Worm (Caenorhabditis elegans): Measurements from ENCODE around the gene ZK1290.5.

ZK1290.5 gene

ce11 chrII:7529078-7529683 lies at the start of gene ZK1290.5:
TSS of gene ZK1290.5 (plus strand) at chrII:7529643.
- TF ChIP-seq pag-3 (tag; optimal IDR thresholded peaks at IDR 0.05; ENCODE audit: borderline replicate concordance) (no peak), nfya-1 (tag; optimal IDR thresholded peaks at IDR 0.05) (peak; percentile 50), madf-2 (tag; optimal IDR thresholded peaks at IDR 0.05) (no peak), hlh-30 (tag; optimal IDR thresholded peaks at IDR 0.05; ENCODE audit: insufficient read depth) (peak; percentile 61), unc-55 (GFP tag; optimal IDR thresholded peaks at IDR 0.05) (peak; percentile 69), pat-9 (tag; optimal IDR thresholded peaks at IDR 0.05) (no peak), ceh-18 (tag; optimal IDR thresholded peaks at IDR 0.05) (peak; percentile 84), C08G9.2 (tag; optimal IDR thresholded peaks at IDR 0.05) (no peak), F13H6.1 (tag; optimal IDR thresholded peaks at IDR 0.05) (peak; percentile 10), syd-9 (tag; optimal IDR thresholded peaks at IDR 0.05) (no peak), ets-4 (tag; optimal IDR thresholded peaks at IDR 0.05) (peak; percentile 18), rnt-1 (tag; optimal IDR thresholded peaks at IDR 0.05) (peak; percentile 54), lim-6 (tag; optimal IDR thresholded peaks at IDR 0.05) (no peak)

ce11 chrII:7483009-7483408 lies 46.4 kb upstream of the ZK1290.5 start, which contains the start of gene cah-2:
TSS of gene cah-2 (minus strand) at chrII:7483109.
- TF ChIP-seq hlh-8 (tag; optimal IDR thresholded peaks at IDR 0.05) (no peak), tbx-2 (tag; optimal IDR thresholded peaks at IDR 0.05) (no peak), F13H6.1 (tag; optimal IDR thresholded peaks at IDR 0.05) (no peak), nhr-11 (tag; optimal IDR thresholded peaks at IDR 0.05) (no peak), hlh-15 (tag; optimal IDR thresholded peaks at IDR 0.05) (no peak), eyg-1 (tag; optimal IDR thresholded peaks at IDR 0.05) (no peak), che-1 (tag; optimal IDR thresholded peaks at IDR 0.05) (no peak), ceh-9 (tag; optimal IDR thresholded peaks at IDR 0.05) (no peak), sdc-2 (tag; optimal IDR thresholded peaks at IDR 0.05) (no peak), ceh-18 (tag; optimal IDR thresholded peaks at IDR 0.05) (no peak), ceh-30 (tag; optimal IDR thresholded peaks at IDR 0.05) (no peak), rnt-1 (tag; optimal IDR thresholded peaks at IDR 0.05) (no peak), sox-2 (GFP tag; IDR thresholded peaks at IDR 0.05) (no peak), ama-1 (optimal IDR thresholded peaks at IDR 0.05) (no peak), ceh-31 (tag; optimal IDR thresholded peaks at IDR 0.05) (no peak)

ce11 chrII:7489605-7490004 lies 39.8 kb upstream of the ZK1290.5 start, which contains the start of gene D1022.9:
TSS of gene D1022.9 (minus strand) at chrII:7489705.
- TF ChIP-seq ahr-1 (tag; optimal IDR thresholded peaks at IDR 0.05) = no peak
- TF ChIP-seq sox-4 (tag; optimal IDR thresholded peaks at IDR 0.05) = no peak
- TF ChIP-seq hlh-13 (GFP tag; optimal IDR thresholded peaks at IDR 0.05) = no peak
- no peak for TF ChIP-seq ceh-30 (tag; optimal IDR thresholded peaks at IDR 0.05)
- TF ChIP-seq dmd-4 (tag; optimal IDR thresholded peaks at IDR 0.05; ENCODE audit: borderline replicate concordance) = no peak
- no peak for TF ChIP-seq lin-11 (tag; optimal IDR thresholded peaks at IDR 0.05)
- no peak for TF ChIP-seq fkh-10 (GFP tag; optimal IDR thresholded peaks at IDR 0.05)
- TF ChIP-seq elt-4 (tag; optimal IDR thresholded peaks at IDR 0.05) = no peak
- no peak for TF ChIP-seq dve-1 (tag; optimal IDR thresholded peaks at IDR 0.05)
- no peak for TF ChIP-seq sdc-2 (tag; optimal IDR thresholded peaks at IDR 0.05)
- no peak for TF ChIP-seq mec-3 (tag; optimal IDR thresholded peaks at IDR 0.05; ENCODE audit: borderline replicate concordance)
- TF ChIP-seq npax-4 (tag; optimal IDR thresholded peaks at IDR 0.05) = no peak
- TF ChIP-seq gmeb-2 (tag; optimal IDR thresholded peaks at IDR 0.05) = no peak
- no peak for TF ChIP-seq F13H6.1 (tag; optimal IDR thresholded peaks at IDR 0.05)
- no peak for TF ChIP-seq unc-42 (tag; optimal IDR thresholded peaks at IDR 0.05)
- no peak for TF ChIP-seq unc-55 (GFP tag; optimal IDR thresholded peaks at IDR 0.05)
- TF ChIP-seq ceh-14 (tag; optimal IDR thresholded peaks at IDR 0.05) = no peak
- no peak for TF ChIP-seq T23F11.4 (GFP tag; optimal IDR thresholded peaks at IDR 0.05)

All from whole organism, late embryonic.